Worm (Caenorhabditis elegans): ENCODE measurements around the gene C04C11.25.

The C04C11.25 gene

DNA sequence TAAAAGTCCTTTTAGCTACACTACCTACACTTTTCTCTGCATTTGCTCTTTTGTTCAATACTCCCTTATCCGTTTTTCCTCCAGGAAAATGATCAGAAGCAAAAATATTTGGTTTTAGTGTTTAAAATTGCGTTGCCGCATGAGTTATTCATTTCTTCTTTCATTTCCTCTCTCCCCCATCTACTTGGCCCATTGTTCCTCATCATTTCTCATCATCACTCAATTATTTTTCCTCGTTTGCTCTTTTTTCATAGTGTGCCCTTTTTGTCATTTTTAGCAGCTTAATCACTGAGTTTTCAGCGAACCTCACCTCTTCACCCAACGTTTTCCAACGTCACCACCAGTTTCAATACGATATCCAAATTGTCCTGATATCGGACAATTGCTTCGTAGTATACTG, 34.0 kb upstream of the C04C11.25 start, which contains the start of gene dyc-1:
TSS of gene dyc-1 (plus strand) at position 301 of the 400 bp plus-strand sequence.
- no peak for TF ChIP-seq F13H6.1 (tag; optimal IDR thresholded peaks at IDR 0.05)
- no peak for TF ChIP-seq nhr-11 (tag; optimal IDR thresholded peaks at IDR 0.05)
- no peak for TF ChIP-seq peb-1 (tag; optimal IDR thresholded peaks at IDR 0.05)
- TF ChIP-seq nhr-77 (tag; optimal IDR thresholded peaks at IDR 0.05) = no peak
- TF ChIP-seq snpc-4 (tag; optimal IDR thresholded peaks at IDR 0.05) = no peak
- TF ChIP-seq nhr-25 (tag; optimal IDR thresholded peaks at IDR 0.05) = no peak
- no peak for TF ChIP-seq nhr-12 (tag; optimal IDR thresholded peaks at IDR 0.05)

DNA sequence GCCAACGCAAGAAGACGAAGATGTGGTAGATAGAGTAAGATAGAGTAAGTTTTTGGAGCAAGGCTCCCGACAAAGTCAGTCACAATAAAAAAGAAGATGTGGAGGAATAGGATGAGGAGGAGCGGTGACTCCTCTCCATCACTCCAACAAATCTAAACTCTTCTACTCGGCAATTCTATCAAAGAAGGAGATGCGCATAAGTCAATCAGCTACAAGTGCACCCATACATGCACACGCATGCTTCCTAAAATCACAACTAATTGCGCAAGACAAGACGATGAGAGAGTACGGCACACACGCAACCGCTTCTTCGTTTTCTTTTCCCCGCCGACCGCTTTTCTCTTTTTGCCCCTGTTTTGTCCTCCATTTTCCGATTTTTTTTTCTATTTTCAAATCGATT, 32.3 kb upstream of the C04C11.25 start:
- TF ChIP-seq dmd-4 (tag; optimal IDR thresholded peaks at IDR 0.05) = no peak
- no peak for TF ChIP-seq ztf-4 (tag; optimal IDR thresholded peaks at IDR 0.05)
- TF ChIP-seq lsy-2 (tag; optimal IDR thresholded peaks at IDR 0.05) = no peak
- no peak for TF ChIP-seq ZK546.5 (tag; optimal IDR thresholded peaks at IDR 0.05)
- TF ChIP-seq aly-2 (tag; optimal IDR thresholded peaks at IDR 0.05) = no peak
- no peak for TF ChIP-seq C34F6.9 (tag; optimal IDR thresholded peaks at IDR 0.05)
- no peak for TF ChIP-seq ceh-16 (tag; optimal IDR thresholded peaks at IDR 0.05)
- TF ChIP-seq nhr-129 (tag; optimal IDR thresholded peaks at IDR 0.05) = no peak
- TF ChIP-seq unc-62 (GFP tag; optimal IDR thresholded peaks at IDR 0.05) = no peak
- TF ChIP-seq nhr-25 (tag; optimal IDR thresholded peaks at IDR 0.05) = no peak
- no peak for TF ChIP-seq unc-55 (GFP tag; optimal IDR thresholded peaks at IDR 0.05)
- TF ChIP-seq ztf-1 (GFP tag; conservative IDR thresholded peaks at IDR 0.05) = no peak
- no peak for TF ChIP-seq unc-39 (tag; optimal IDR thresholded peaks at IDR 0.05)
- TF ChIP-seq R02D3.7 (tag; optimal IDR thresholded peaks at IDR 0.05) = no peak

DNA sequence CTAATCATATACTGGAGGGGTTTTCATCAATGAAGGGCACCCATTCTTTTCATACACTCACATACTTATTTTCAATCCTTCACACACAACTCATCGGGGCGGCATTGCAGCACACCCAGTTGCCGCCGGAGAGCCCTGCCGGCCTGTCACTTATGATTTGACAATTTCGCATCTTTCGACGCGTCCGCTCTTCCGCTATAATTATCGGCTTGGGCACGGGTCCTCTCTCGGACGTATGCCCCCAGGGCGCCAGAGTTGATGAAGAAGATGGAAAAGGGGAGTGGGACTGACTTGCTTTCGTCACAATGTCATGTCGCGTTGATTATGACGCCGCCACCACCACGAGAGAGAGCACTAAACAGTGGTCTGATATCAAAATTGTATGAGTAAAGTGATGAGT, 29.1 kb upstream of the C04C11.25 start:
- TF ChIP-seq lsy-2 (tag; optimal IDR thresholded peaks at IDR 0.05) (no peak), sma-9 (GFP tag; optimal IDR thresholded peaks at IDR 0.05) (peak; percentile 1), sma-9 (tag; optimal IDR thresholded peaks at IDR 0.05) (no peak), F13H6.1 (tag; optimal IDR thresholded peaks at IDR 0.05) (peak; percentile 49)

DNA sequence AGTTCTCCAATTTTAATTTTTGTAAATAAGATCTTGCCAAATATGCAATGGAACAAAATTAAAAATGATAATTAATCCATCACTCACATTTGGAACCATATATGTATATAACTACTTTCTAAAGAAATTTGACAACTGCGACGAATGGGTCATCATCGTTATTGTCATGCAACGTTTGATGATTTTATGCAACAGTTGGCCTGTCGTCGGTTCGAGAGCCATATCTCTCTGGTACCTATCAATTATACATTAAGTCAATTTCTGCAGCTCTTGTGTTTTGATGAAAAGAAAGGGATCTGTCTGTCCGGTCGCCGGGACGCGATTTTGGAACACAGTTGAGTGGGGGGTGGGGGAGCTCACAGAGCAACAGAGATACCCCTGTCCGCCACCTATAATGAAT, 24.0 kb upstream of the C04C11.25 start:
- TF ChIP-seq nhr-12 (tag; optimal IDR thresholded peaks at IDR 0.05) = no peak
- no peak for TF ChIP-seq nhr-237 (tag; optimal IDR thresholded peaks at IDR 0.05)
- TF ChIP-seq peb-1 (tag; optimal IDR thresholded peaks at IDR 0.05) = no peak
- TF ChIP-seq sem-4 (tag; optimal IDR thresholded peaks at IDR 0.05) = no peak
- TF ChIP-seq skn-1 (tag; optimal IDR thresholded peaks at IDR 0.05) = no peak
- no peak for TF ChIP-seq mdl-1 (tag; optimal IDR thresholded peaks at IDR 0.05)
- TF ChIP-seq sma-3 (GFP tag; optimal IDR thresholded peaks at IDR 0.05) = no peak

DNA sequence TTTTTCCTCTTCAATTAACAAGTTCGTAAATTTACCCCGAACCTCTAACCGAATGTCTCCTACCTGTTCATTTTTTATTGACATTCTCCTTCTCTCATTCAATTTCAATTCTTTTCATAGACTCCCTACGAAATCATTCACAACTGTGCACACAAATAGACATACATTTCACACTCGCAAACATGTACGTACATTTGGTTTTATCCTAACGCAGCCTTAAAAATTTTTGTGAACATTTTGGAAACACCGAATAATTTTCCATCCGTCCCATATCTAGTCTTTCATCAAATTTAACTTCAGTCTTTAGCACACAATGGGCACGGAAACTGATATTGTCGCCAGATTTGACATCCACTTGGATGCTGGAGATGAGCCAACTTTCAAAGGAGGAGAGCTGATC, 18.2 kb upstream of the C04C11.25 start, which contains the start of gene arrd-25:
TSS of gene arrd-25 (plus strand) at position 301 of the 400 bp plus-strand sequence.
- TF ChIP-seq blmp-1 (tag; optimal IDR thresholded peaks at IDR 0.05; ENCODE audit: insufficient read depth) (no peak), lin-11 (tag; optimal IDR thresholded peaks at IDR 0.05) (no peak), sma-3 (GFP tag; optimal IDR thresholded peaks at IDR 0.05) (no peak), ceh-16 (tag; optimal IDR thresholded peaks at IDR 0.05) (no peak), zag-1 (tag; optimal IDR thresholded peaks at IDR 0.05) (no peak), ztf-4 (tag; optimal IDR thresholded peaks at IDR 0.05) (no peak), fos-1 (tag; optimal IDR thresholded peaks at IDR 0.05) (no peak), F13H6.1 (tag; optimal IDR thresholded peaks at IDR 0.05) (no peak), ZK546.5 (tag; optimal IDR thresholded peaks at IDR 0.05) (no peak), gmeb-1 (tag; optimal IDR thresholded peaks at IDR 0.05) (no peak), dmd-4 (tag; optimal IDR thresholded peaks at IDR 0.05) (no peak), unc-62 (GFP tag; optimal IDR thresholded peaks at IDR 0.05) (no peak)

DNA sequence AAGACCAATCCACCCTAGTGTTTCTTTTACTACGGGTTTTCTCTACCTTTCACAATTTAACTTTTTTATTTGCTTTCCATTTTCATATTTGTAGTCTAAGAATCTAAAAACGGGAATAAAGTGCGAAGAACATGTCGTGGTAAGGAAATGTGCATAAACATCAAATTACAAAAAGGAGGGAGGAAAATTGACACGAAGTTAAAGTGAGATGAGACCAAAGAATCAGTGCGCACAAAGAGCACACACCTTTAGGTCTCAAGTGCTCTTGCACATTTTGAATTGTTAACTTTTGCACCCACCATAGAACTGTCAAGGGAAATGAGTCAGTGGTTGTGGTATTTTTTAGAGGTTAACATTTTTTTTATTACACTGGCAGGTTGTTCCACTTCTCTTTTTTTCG, 15.3 kb upstream of the C04C11.25 start:
- peak; percentile 42 for TF ChIP-seq sma-9 (GFP tag; optimal IDR thresholded peaks at IDR 0.05)
- no peak for TF ChIP-seq sma-9 (tag; optimal IDR thresholded peaks at IDR 0.05)
- TF ChIP-seq peb-1 (tag; optimal IDR thresholded peaks at IDR 0.05) = no peak

Measured in whole organism, L2 larva.